ENCODE assay signal across 1 fruit fly cellular context in the genomic region with DNA sequence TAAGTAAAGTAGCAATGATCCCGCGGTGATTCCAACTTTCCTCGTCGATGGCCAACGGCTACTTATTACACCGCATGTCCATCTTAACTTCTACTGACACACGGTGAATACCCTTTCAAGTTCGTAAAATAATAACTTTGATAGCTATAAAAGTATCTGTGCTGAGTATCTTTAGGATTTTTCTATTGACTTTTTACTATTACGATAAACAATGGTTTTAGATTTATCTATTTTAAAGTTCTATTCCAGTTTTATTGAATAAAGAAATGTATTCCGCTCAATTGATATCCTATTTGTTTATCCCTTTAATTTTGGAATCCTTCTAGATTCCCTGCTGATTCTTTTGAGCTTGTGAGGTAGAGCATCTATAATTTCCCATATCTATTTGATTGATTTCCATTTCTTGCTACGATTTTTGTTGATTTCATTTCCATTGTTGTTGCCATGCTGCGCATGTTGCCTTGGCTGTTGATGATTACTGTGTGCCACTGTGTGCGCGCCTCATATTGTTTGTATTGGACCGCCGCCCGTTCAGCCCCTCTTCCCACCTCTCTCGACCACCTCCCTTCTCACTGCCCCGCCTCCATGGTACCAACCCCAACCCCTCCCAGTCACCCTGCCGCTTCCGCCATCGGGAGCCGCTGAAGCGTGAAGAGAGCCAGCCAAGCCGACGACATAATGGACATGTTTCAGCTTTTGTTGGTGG.
TF ChIP-seq lines count a peak whose summit lies in the region.

No protein-coding gene starts in this region.

TF ChIP-seq in whole organism, embryonic, 481 proteins besides CTCF, POLR2A, EP300 and RAD21 (continued from another document):
- peak; percentile 71 for TF ChIP-seq Nf-YC (tag; optimal IDR thresholded peaks at IDR 0.05; lab: Kevin White, UChicago)
- no peak for TF ChIP-seq CG6654 (GFP tag; optimal IDR thresholded peaks at IDR 0.05; lab: Kevin White, UChicago)
- no peak for TF ChIP-seq CG11247 (GFP tag; IDR thresholded peaks at IDR 0.05; lab: Robert Waterston, UW)
- no peak for TF ChIP-seq gcm2 (GFP tag; optimal IDR thresholded peaks at IDR 0.05; lab: Kevin White, UChicago)
- TF ChIP-seq run (tag; optimal IDR thresholded peaks at IDR 0.05; lab: Kevin White, UChicago): no peak
- peak; percentile 17 for TF ChIP-seq phol (tag; optimal IDR thresholded peaks at IDR 0.05; lab: Kevin White, UChicago)
- TF ChIP-seq CG10565 (GFP tag; optimal IDR thresholded peaks at IDR 0.05; lab: Kevin White, UChicago): no peak
- peak; percentile 93 for TF ChIP-seq D19A (tag; optimal IDR thresholded peaks at IDR 0.05; lab: Kevin White, UChicago)
- no peak for TF ChIP-seq pros (GFP tag; optimal IDR thresholded peaks at IDR 0.05; lab: Kevin White, UChicago)
- no peak for TF ChIP-seq CG2712 (tag; optimal IDR thresholded peaks at IDR 0.05; lab: Kevin White, UChicago)
- TF ChIP-seq H15 (GFP tag; IDR thresholded peaks at IDR 0.05; lab: Robert Waterston, UW): no peak
- TF ChIP-seq CG17186 (GFP tag; optimal IDR thresholded peaks at IDR 0.05; lab: Kevin White, UChicago): no peak
- 0 out of 2 replicates have a peak, but pooled peaks have one; percentile 10 for TF ChIP-seq CG9932 (GFP tag; IDR thresholded peaks at IDR 0.05; lab: Robert Waterston, UW)
- TF ChIP-seq pita (GFP tag; optimal IDR thresholded peaks at IDR 0.05; lab: Kevin White, UChicago): no peak
- TF ChIP-seq Camta (GFP tag; optimal IDR thresholded peaks at IDR 0.05; lab: Kevin White, UChicago): no peak
- no peak for TF ChIP-seq lilli (GFP tag; optimal IDR thresholded peaks at IDR 0.05; lab: Kevin White, UChicago)
- TF ChIP-seq CG15514 (GFP tag; optimal IDR thresholded peaks at IDR 0.05; lab: Kevin White, UChicago): no peak
- no peak for TF ChIP-seq prd (optimal IDR thresholded peaks at IDR 0.05; lab: Kevin White, UChicago)
- TF ChIP-seq prd (GFP tag; IDR thresholded peaks at IDR 0.05; lab: Robert Waterston, UW): no peak
- TF ChIP-seq PHDP (tag; optimal IDR thresholded peaks at IDR 0.05; lab: Kevin White, UChicago): no peak
- peak in 1 of 2 experiments; percentile 1 for TF ChIP-seq Trl (optimal IDR thresholded peaks at IDR 0.05; lab: Kevin White, UChicago)
- TF ChIP-seq Trl (GFP tag; optimal IDR thresholded peaks at IDR 0.05; lab: Kevin White, UChicago): no peak
- no peak for TF ChIP-seq H2.0 (GFP tag; IDR thresholded peaks at IDR 0.05; lab: Robert Waterston, UW)
- TF ChIP-seq hb (GFP tag; IDR thresholded peaks at IDR 0.05; lab: Robert Waterston, UW; ENCODE audit: partially characterized antibody): no peak
- TF ChIP-seq CG34376 (GFP tag; optimal IDR thresholded peaks at IDR 0.05; lab: Kevin White, UChicago): no peak
- no peak for TF ChIP-seq zf30C (GFP tag; optimal IDR thresholded peaks at IDR 0.05; lab: Kevin White, UChicago)
- no peak for TF ChIP-seq dmrt99B (tag; optimal IDR thresholded peaks at IDR 0.05; lab: Kevin White, UChicago)
- TF ChIP-seq BEAF-32 (GFP tag; optimal IDR thresholded peaks at IDR 0.05; lab: Kevin White, UChicago): no peak
- no peak for TF ChIP-seq CG14441 (GFP tag; IDR thresholded peaks at IDR 0.05; lab: Robert Waterston, UW)
- no peak for TF ChIP-seq sc (optimal IDR thresholded peaks at IDR 0.05; lab: Kevin White, UChicago)
- TF ChIP-seq sc (GFP tag; optimal IDR thresholded peaks at IDR 0.05; lab: Kevin White, UChicago): no peak
- TF ChIP-seq kay (GFP tag; optimal IDR thresholded peaks at IDR 0.05; lab: Kevin White, UChicago): no peak
- TF ChIP-seq stwl (tag; optimal IDR thresholded peaks at IDR 0.05; lab: Kevin White, UChicago): no peak
- TF ChIP-seq CG2199 (GFP tag; IDR thresholded peaks at IDR 0.05; lab: Robert Waterston, UW): no peak
- no peak for TF ChIP-seq insv (GFP tag; optimal IDR thresholded peaks at IDR 0.05; lab: Kevin White, UChicago)
- TF ChIP-seq usp (GFP tag; optimal IDR thresholded peaks at IDR 0.05; lab: Kevin White, UChicago): no peak
- TF ChIP-seq fu2 (GFP tag; optimal IDR thresholded peaks at IDR 0.05; lab: Kevin White, UChicago): no peak
- 0 out of 4 replicates have a peak, but pooled peaks have one; percentile 56 for TF ChIP-seq chinmo (GFP tag; IDR thresholded peaks at IDR 0.05; lab: Robert Waterston, UW; ENCODE audit: partially characterized antibody)
- TF ChIP-seq CG10979 (tag; optimal IDR thresholded peaks at IDR 0.05; lab: Kevin White, UChicago): peak; percentile 2
- no peak for TF ChIP-seq fd102C (GFP tag; optimal IDR thresholded peaks at IDR 0.05; lab: Kevin White, UChicago)
- TF ChIP-seq dimm (GFP tag; IDR thresholded peaks at IDR 0.05; lab: Robert Waterston, UW): no peak
- TF ChIP-seq Ets97D (GFP tag; optimal IDR thresholded peaks at IDR 0.05; lab: Kevin White, UChicago): no peak
- no peak for TF ChIP-seq pb (GFP tag; optimal IDR thresholded peaks at IDR 0.05; lab: Kevin White, UChicago)
